Worm (Caenorhabditis elegans) whole organism, late embryonic: ENCODE results near the gene hrg-6.

ENCODE experiments used
- fkh-10 ChIP-seq: fragments of 150-350 bp; optimal IDR thresholded peaks from 2 replicates; lab custom pipeline; 2014; ENCODE audit warnings: missing biosample characterization, missing genetic modification reagents, missing genetic modification characterization
- nhr-11 ChIP-seq: fragments of 150-350 bp; optimal IDR thresholded peaks from 2 replicates; lab custom pipeline; 2014; ENCODE audit warnings: missing biosample characterization, missing genetic modification characterization
- sox-4 ChIP-seq: sonication (generic microtip); optimal IDR thresholded peaks from 2 replicates; lab custom pipeline; 2017; ENCODE audit warnings: mild to moderate bottlenecking, missing genetic modification characterization, inconsistent platforms, missing compliant biosample characterization
- unc-55 ChIP-seq: sonication (generic microtip); optimal IDR thresholded peaks from 2 replicates; lab custom pipeline; 2017; ENCODE audit warnings: missing biosample characterization, missing genetic modification reagents, missing genetic modification characterization

DNA sequence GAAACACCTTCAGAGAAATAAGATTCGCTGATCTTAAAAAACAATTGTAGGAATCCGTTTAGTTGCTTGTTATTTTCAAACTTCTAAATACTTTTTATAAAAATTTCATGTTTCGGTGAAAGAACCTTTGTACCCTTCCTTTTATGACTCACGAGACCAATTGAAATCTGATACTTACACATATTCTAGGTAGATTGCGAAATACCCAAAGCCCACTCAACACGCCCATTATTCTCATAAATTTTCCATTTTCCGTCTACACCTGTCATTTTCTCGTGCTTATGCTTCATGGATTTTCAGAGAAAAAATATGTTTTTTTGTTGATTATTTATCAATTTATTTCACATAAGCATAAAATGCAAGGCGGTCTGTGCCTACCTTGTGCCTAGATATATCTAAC lies 26.0 kb upstream of the hrg-6 start:
- no peak for TF ChIP-seq sox-4
- TF ChIP-seq nhr-11 (tag; lab: Kevin White, UChicago): no peak
- TF ChIP-seq fkh-10 (GFP tag; lab: Kevin White, UChicago): no peak
- no peak for TF ChIP-seq unc-55
